Fruit fly (Drosophila melanogaster) whole organism, embryonic: ENCODE results near the gene CG43163.

ENCODE experiments used
- Antp ChIP-seq: fragments of 200-800 bp; sonication (Bioruptor generic); optimal IDR thresholded peaks from 3 replicates; lab custom pipeline; 2016; ENCODE audit warnings: missing biosample characterization, missing genetic modification characterization
- Atf-2 ChIP-seq: fragments of 200-800 bp; sonication (Bioruptor generic); optimal IDR thresholded peaks from 2 replicates; lab custom pipeline; 2016; ENCODE audit warnings: missing biosample characterization, missing genetic modification characterization
- C15 ChIP-seq: fragments of 200-800 bp; sonication (Bioruptor generic); IDR thresholded peaks from 3 replicates; pipeline ENCODE4 v1.3.6; 2022; ENCODE audit warnings: missing biosample characterization, missing genetic modification characterization
- CG10147 ChIP-seq: fragments of 200-800 bp; sonication (Bioruptor generic); optimal IDR thresholded peaks from 2 replicates; lab custom pipeline; 2019; ENCODE audit warnings: missing biosample characterization, mild to moderate bottlenecking, missing genetic modification characterization, moderate library complexity
- CG10267 ChIP-seq: fragments of 200-800 bp; sonication (Bioruptor generic); optimal IDR thresholded peaks from 2 replicates; lab custom pipeline; 2018; ENCODE audit warnings: missing biosample characterization, mild to moderate bottlenecking, missing genetic modification characterization, moderate library complexity
- CG13424 ChIP-seq: fragments of 200-800 bp; sonication (Bioruptor generic); optimal IDR thresholded peaks from 2 replicates; lab custom pipeline; 2019; ENCODE audit warnings: missing biosample characterization, mild to moderate bottlenecking, missing genetic modification characterization, moderate library complexity
- CG14667 ChIP-seq: fragments of 200-800 bp; sonication (Bioruptor generic); IDR thresholded peaks from 2 replicates; pipeline ENCODE4 v1.3.6; 2022; ENCODE audit warnings: missing biosample characterization, missing genetic modification characterization
- CG15696 ChIP-seq: fragments of 200-800 bp; sonication (Bioruptor generic); optimal IDR thresholded peaks from 2 replicates; lab custom pipeline; 2019; ENCODE audit warnings: missing biosample characterization, mild to moderate bottlenecking, missing genetic modification characterization, moderate library complexity
- CG1602 ChIP-seq: fragments of 200-800 bp; sonication (Bioruptor generic); optimal IDR thresholded peaks from 3 replicates; lab custom pipeline; 2016; ENCODE audit warnings: missing biosample characterization, missing genetic modification characterization
- CG16813 ChIP-seq: fragments of 200-800 bp; sonication (Bioruptor generic); IDR thresholded peaks from 3 replicates; pipeline ENCODE4 v1.3.6; 2022; ENCODE audit warnings: missing biosample characterization, missing genetic modification characterization; ENCODE audit not compliant: partially characterized antibody
- CG1832 ChIP-seq: fragments of 200-800 bp; sonication (Bioruptor generic); optimal IDR thresholded peaks from 2 replicates; lab custom pipeline; 2017; ENCODE audit warnings: missing biosample characterization, mild to moderate bottlenecking, missing genetic modification characterization, inconsistent platforms
- CG18764 ChIP-seq: fragments of 200-800 bp; sonication (Bioruptor generic); optimal IDR thresholded peaks from 3 replicates; lab custom pipeline; 2016; ENCODE audit warnings: missing biosample characterization, missing genetic modification characterization
- CG2120 ChIP-seq: fragments of 200-800 bp; sonication (Bioruptor generic); optimal IDR thresholded peaks from 3 replicates; lab custom pipeline; 2016; ENCODE audit warnings: missing biosample characterization, missing genetic modification characterization
- CG34422 ChIP-seq: fragments of 200-800 bp; sonication (Bioruptor generic); IDR thresholded peaks from 3 replicates; pipeline ENCODE4 v1.3.6; 2022; ENCODE audit warnings: missing biosample characterization, missing genetic modification characterization
- CG3726 ChIP-seq: fragments of 200-800 bp; sonication (Bioruptor generic); IDR thresholded peaks from 3 replicates; pipeline ENCODE4, ENCODE4 v1.3.6; 2022; ENCODE audit warnings: missing biosample characterization, missing genetic modification characterization
- CG4707 ChIP-seq: fragments of 200-800 bp; sonication (Bioruptor generic); optimal IDR thresholded peaks from 2 replicates; lab custom pipeline; 2018; ENCODE audit warnings: missing biosample characterization, mild to moderate bottlenecking, missing genetic modification characterization, moderate library complexity
- CG4820 ChIP-seq: fragments of 200-800 bp; sonication (Bioruptor generic); optimal IDR thresholded peaks from 3 replicates; lab custom pipeline; 2016; ENCODE audit warnings: missing biosample characterization, missing genetic modification characterization
- CG6765 ChIP-seq: fragments of 200-800 bp; sonication (Bioruptor generic); optimal IDR thresholded peaks from 3 replicates; lab custom pipeline; 2017; ENCODE audit warnings: missing biosample characterization, mild to moderate bottlenecking, missing genetic modification characterization
- CG7928 ChIP-seq: fragments of 200-800 bp; sonication (Bioruptor generic); optimal IDR thresholded peaks from 2 replicates; lab custom pipeline; 2017; ENCODE audit warnings: missing biosample characterization, mild to moderate bottlenecking, missing genetic modification characterization
- CG8765 ChIP-seq: fragments of 200-800 bp; sonication (Bioruptor generic); IDR thresholded peaks from 2 replicates; pipeline ENCODE4 v1.3.6; 2022; ENCODE audit warnings: missing biosample characterization, missing genetic modification characterization
- CG9437 ChIP-seq: fragments of 200-800 bp; sonication (Bioruptor generic); optimal IDR thresholded peaks from 2 replicates; lab custom pipeline; 2018; ENCODE audit warnings: missing biosample characterization, mild to moderate bottlenecking, missing genetic modification characterization
- CHES-1-like ChIP-seq: fragments of 200-800 bp; sonication (Bioruptor generic); optimal IDR thresholded peaks from 2 replicates; lab custom pipeline; 2016; ENCODE audit warnings: missing biosample characterization, missing genetic modification characterization
- Dip2 ChIP-seq: fragments of 200-800 bp; sonication (Bioruptor generic); IDR thresholded peaks from 2 replicates; pipeline ENCODE4 v1.3.6; 2022; ENCODE audit warnings: missing biosample characterization, missing genetic modification characterization
- Doc2 ChIP-seq: fragments of 200-800 bp; sonication (Bioruptor generic); IDR thresholded peaks from 2 replicates; pipeline ENCODE4 v1.3.6; 2022; ENCODE audit warnings: missing biosample characterization, missing genetic modification characterization
- E2f1 ChIP-seq: fragments of 200-800 bp; sonication (Bioruptor generic); IDR thresholded peaks from 2 replicates; pipeline ENCODE4 v1.3.6; 2022; ENCODE audit warnings: missing biosample characterization, missing genetic modification characterization
- GATAe ChIP-seq: fragments of 200-800 bp; sonication (Bioruptor generic); conservative IDR thresholded peaks from 2 replicates; pipeline ENCODE4 v1.3.6; 2022; ENCODE audit warnings: missing biosample characterization, missing genetic modification characterization
- HLHmδ ChIP-seq: fragments of 200-800 bp; sonication (Bioruptor generic); optimal IDR thresholded peaks from 2 replicates; lab custom pipeline; 2018; ENCODE audit warnings: missing biosample characterization, mild to moderate bottlenecking, missing genetic modification characterization, moderate library complexity
- Kr ChIP-seq: fragments of 200-800 bp; sonication (Bioruptor generic); optimal IDR thresholded peaks from 2 replicates; lab custom pipeline; 2017; ENCODE audit warnings: missing biosample characterization, mild to moderate bottlenecking, missing genetic modification characterization
- MBD-R2 ChIP-seq: fragments of 200-800 bp; sonication (Bioruptor generic); IDR thresholded peaks from 2 replicates; pipeline ENCODE4 v1.3.6; 2022; ENCODE audit warnings: missing biosample characterization, missing genetic modification characterization
- Mes4 ChIP-seq: fragments of 200-800 bp; sonication (Bioruptor generic); optimal IDR thresholded peaks from 2 replicates; lab custom pipeline; 2016; ENCODE audit warnings: missing biosample characterization, missing genetic modification characterization
- Myb ChIP-seq: fragments of 200-800 bp; sonication (Bioruptor generic); optimal IDR thresholded peaks from 2 replicates; lab custom pipeline; 2016; ENCODE audit warnings: missing biosample characterization, missing genetic modification characterization
- NfI ChIP-seq: fragments of 200-800 bp; sonication (Bioruptor generic); optimal IDR thresholded peaks from 3 replicates; lab custom pipeline; 2018; ENCODE audit warnings: missing biosample characterization, mild to moderate bottlenecking, missing genetic modification characterization, moderate library complexity
- Opbp ChIP-seq: fragments of 200-800 bp; sonication (Bioruptor generic); IDR thresholded peaks from 3 replicates; pipeline ENCODE4 v1.3.6; 2022; ENCODE audit warnings: missing biosample characterization, missing genetic modification characterization; ENCODE audit not compliant: partially characterized antibody
- Poxn ChIP-seq: fragments of 200-800 bp; sonication (Bioruptor generic); IDR thresholded peaks from 2 replicates; pipeline ENCODE4 v1.3.6; 2022; ENCODE audit warnings: missing biosample characterization, missing genetic modification characterization
- Sin3A ChIP-seq: fragments of >200 bp; optimal IDR thresholded peaks from 2 replicates; lab custom pipeline; 2018
- Sox102F ChIP-seq: fragments of 200-800 bp; sonication (Bioruptor generic); optimal IDR thresholded peaks from 2 replicates; lab custom pipeline; 2018; ENCODE audit warnings: missing biosample characterization, mild to moderate bottlenecking, missing genetic modification characterization, moderate library complexity
- YL-1 ChIP-seq: fragments of 200-800 bp; sonication (Bioruptor generic); optimal IDR thresholded peaks from 3 replicates; lab custom pipeline; 2017; ENCODE audit warnings: missing biosample characterization, mild to moderate bottlenecking, missing genetic modification characterization
- aop ChIP-seq: fragments of 200-800 bp; sonication (Bioruptor generic); IDR thresholded peaks from 2 replicates; pipeline ENCODE4 v1.3.6; 2022; ENCODE audit warnings: missing biosample characterization, missing genetic modification characterization
- ato ChIP-seq: fragments of 200-800 bp; sonication (Bioruptor generic); IDR thresholded peaks from 2 replicates; pipeline ENCODE4 v1.3.6; 2022; ENCODE audit warnings: missing biosample characterization, missing genetic modification characterization; ENCODE audit not compliant: partially characterized antibody
- da ChIP-seq: fragments of 200-800 bp; sonication (Bioruptor generic); optimal IDR thresholded peaks from 2 replicates; lab custom pipeline; 2016; ENCODE audit warnings: missing biosample characterization, missing genetic modification characterization
- gem ChIP-seq: fragments of 200-800 bp; sonication (Bioruptor generic); optimal IDR thresholded peaks from 2 replicates; lab custom pipeline; 2019; ENCODE audit warnings: missing biosample characterization, mild to moderate bottlenecking, missing genetic modification characterization, moderate library complexity
- grn ChIP-seq: fragments of 200-800 bp; sonication (Bioruptor generic); optimal IDR thresholded peaks from 3 replicates; lab custom pipeline; 2017; ENCODE audit warnings: missing biosample characterization, missing genetic modification characterization
- gro ChIP-seq: fragments of 200-800 bp; sonication (Bioruptor generic); optimal IDR thresholded peaks from 2 replicates; lab custom pipeline; 2016; ENCODE audit warnings: missing biosample characterization, missing genetic modification characterization
- inv ChIP-seq: fragments of 200-800 bp; sonication (Bioruptor generic); IDR thresholded peaks from 2 replicates; pipeline ENCODE4 v1.3.6; 2022; ENCODE audit warnings: missing biosample characterization, missing genetic modification characterization; ENCODE audit not compliant: partially characterized antibody
- ken ChIP-seq: fragments of 200-800 bp; sonication (Bioruptor generic); IDR thresholded peaks from 3 replicates; pipeline ENCODE4 v1.3.6; 2022; ENCODE audit warnings: missing biosample characterization, missing genetic modification characterization
- lov ChIP-seq, 2 experiments: fragments of 200-800 bp in 1 of 2; fragments of >200 bp in 1 of 2; sonication (Bioruptor generic) in 1 of 2; IDR thresholded peaks in 1 of 2; optimal IDR thresholded peaks in 1 of 2; 2 replicates in 1 of 2; 3 replicates in 1 of 2; pipeline versions ENCODE4 v1.3.6 to Lab custom; 2017 to 2022; ENCODE audit warnings: missing biosample characterization in 1 of 2, missing genetic modification characterization in 1 of 2
- phol ChIP-seq: fragments of 200-800 bp; sonication (Bioruptor generic); optimal IDR thresholded peaks from 3 replicates; lab custom pipeline; 2018; ENCODE audit warnings: missing biosample characterization, mild to moderate bottlenecking, missing genetic modification characterization, moderate library complexity
- tap ChIP-seq: fragments of 200-800 bp; optimal IDR thresholded peaks from 3 replicates; lab custom pipeline; 2019; ENCODE audit warnings: missing biosample characterization, mild to moderate bottlenecking, missing genetic modification characterization, moderate library complexity
- tx ChIP-seq: fragments of 200-800 bp; sonication (Bioruptor generic); optimal IDR thresholded peaks from 2 replicates; lab custom pipeline; 2016; ENCODE audit warnings: missing biosample characterization, missing genetic modification characterization
- zf30C ChIP-seq: fragments of 200-800 bp; sonication (Bioruptor generic); optimal IDR thresholded peaks from 3 replicates; lab custom pipeline; 2018; ENCODE audit warnings: missing biosample characterization, mild to moderate bottlenecking, missing genetic modification characterization

The CG43163 gene

DNA sequence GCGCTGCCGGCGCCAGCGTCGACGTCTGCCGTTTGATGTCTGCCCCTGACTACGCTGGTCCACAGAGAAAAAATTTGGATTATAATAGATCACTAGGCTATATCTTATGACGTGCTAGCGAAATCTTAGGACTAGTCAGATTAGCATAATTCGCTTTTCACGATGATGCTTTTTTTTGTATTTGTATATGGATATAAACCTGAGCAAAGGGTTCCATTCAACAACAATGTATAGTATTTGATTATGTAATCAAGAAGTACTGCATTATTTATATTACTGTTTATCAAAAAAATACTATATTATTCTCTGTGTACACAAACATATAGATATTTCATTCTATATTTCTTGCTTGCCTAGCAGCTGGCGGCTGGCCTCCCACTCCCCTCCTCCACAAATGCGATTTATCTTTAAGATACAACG is 40.2 kb upstream of the CG43163 start (continued):
- TF ChIP-seq NfI = peak; percentile 90
- peak; percentile 91 for TF ChIP-seq CG6765
- TF ChIP-seq tap (tag; lab: Kevin White, UChicago) = peak; percentile 79
- TF ChIP-seq inv = no peak
- peak; percentile 68; the same call in 2 of the 3 replicates for TF ChIP-seq CG34422 (GFP tag; lab: Robert Waterston, UW)
- TF ChIP-seq da = peak; percentile 44
- TF ChIP-seq Atf-2 (GFP tag; lab: Kevin White, UChicago) = peak; percentile 69
- peak; percentile 79 for TF ChIP-seq CG9437
- TF ChIP-seq Kr (GFP tag; lab: Kevin White, UChicago) = no peak
- TF ChIP-seq zf30C (GFP tag; lab: Kevin White, UChicago) = peak; percentile 75
- TF ChIP-seq CG4820 (GFP tag; lab: Kevin White, UChicago) = peak; percentile 79
- peak; percentile 52 for TF ChIP-seq Myb (GFP tag; lab: Kevin White, UChicago)
- no peak for TF ChIP-seq Sin3A (lab: Kevin White, UChicago)
- no peak for TF ChIP-seq lov (optimal IDR thresholded peaks at IDR 0.05; lab: Kevin White, UChicago)
- 0 out of 3 replicates have a peak, but pooled peaks have one; percentile 33 for TF ChIP-seq lov (GFP tag; IDR thresholded peaks at IDR 0.05; lab: Robert Waterston, UW)
- TF ChIP-seq CG18764 (GFP tag; lab: Kevin White, UChicago) = peak; percentile 58
- peak; percentile 71 for TF ChIP-seq CG7928
- peak; percentile 64; the same call in 1 of the 2 replicates for TF ChIP-seq MBD-R2 (GFP tag; lab: Robert Waterston, UW)
- TF ChIP-seq E2f1 = peak; percentile 65
- TF ChIP-seq CG4707 (GFP tag; lab: Kevin White, UChicago) = peak; percentile 41
- no peak for TF ChIP-seq CG1832
- TF ChIP-seq CG14667 = peak; percentile 71; the same call in 1 of the 2 replicates
- peak; percentile 89 for TF ChIP-seq phol (tag; lab: Kevin White, UChicago)
- no peak for TF ChIP-seq HLHmδ (GFP tag; lab: Kevin White, UChicago)
- TF ChIP-seq Opbp = no peak
- peak; percentile 69 for TF ChIP-seq Antp (GFP tag; lab: Kevin White, UChicago)
- peak; percentile 38 for TF ChIP-seq CHES-1-like (GFP tag; lab: Kevin White, UChicago)
- peak; percentile 91 for TF ChIP-seq CG2120
- 0 out of 3 replicates have a peak, but pooled peaks have one; percentile 39 for TF ChIP-seq C15 (GFP tag; lab: Robert Waterston, UW)
- TF ChIP-seq CG1602 = peak; percentile 71
- peak; percentile 70 for TF ChIP-seq CG15696 (tag; lab: Kevin White, UChicago)
- TF ChIP-seq Dip2 = no peak; the same call in 1 of the 2 replicates
- TF ChIP-seq ato = no peak
- TF ChIP-seq GATAe (GFP tag; lab: Robert Waterston, UW) = peak; percentile 64
- TF ChIP-seq CG3726 (GFP tag; lab: Robert Waterston, UW) = peak; percentile 79; the same call in 1 of the 3 replicates
- peak; percentile 59 for TF ChIP-seq tx (GFP tag; lab: Kevin White, UChicago)
- peak; percentile 90 for TF ChIP-seq CG13424 (tag; lab: Kevin White, UChicago)
- TF ChIP-seq CG16813 (GFP tag; lab: Robert Waterston, UW) = no peak
- peak; percentile 80 for TF ChIP-seq CG10267 (tag; lab: Kevin White, UChicago)
- TF ChIP-seq YL-1 (GFP tag; lab: Kevin White, UChicago) = peak; percentile 52
- peak; percentile 90 for TF ChIP-seq Sox102F (GFP tag; lab: Kevin White, UChicago)
- peak; percentile 22 for TF ChIP-seq grn (GFP tag; lab: Kevin White, UChicago)
- peak; percentile 94 for TF ChIP-seq gem
- peak; percentile 26; the same call in 1 of the 2 replicates for TF ChIP-seq CG8765 (GFP tag; lab: Robert Waterston, UW)
- peak; percentile 66; the same call in 2 of the 3 replicates for TF ChIP-seq ken (GFP tag; lab: Robert Waterston, UW)
- peak; percentile 89 for TF ChIP-seq CG10147 (GFP tag; lab: Kevin White, UChicago)
- TF ChIP-seq aop = no peak
- TF ChIP-seq Doc2 (GFP tag; lab: Robert Waterston, UW) = no peak
- TF ChIP-seq Mes4 = peak; percentile 57
- peak; percentile 81 for TF ChIP-seq gro (GFP tag; lab: Kevin White, UChicago)
- peak; percentile 62 for TF ChIP-seq Poxn (GFP tag; lab: Robert Waterston, UW)
